Worm (Caenorhabditis elegans) whole organism, L4/young adult: Measurements from ENCODE around the gene luc-7L3.

Source experiments
- W03F9.2 ChIP-seq: fragments of 150-350 bp; optimal IDR thresholded peaks from 2 replicates; lab custom pipeline; 2014; ENCODE audit warnings: missing biosample characterization, missing genetic modification characterization
- dao-5 ChIP-seq: sonication (generic microtip); optimal IDR thresholded peaks from 2 replicates; lab custom pipeline; 2016; ENCODE audit warnings: missing genotype, missing genetic modification characterization, moderate library complexity, missing compliant biosample characterization
- him-1 ChIP-seq: sonication (generic microtip); optimal IDR thresholded peaks from 2 replicates; lab custom pipeline; 2016; ENCODE audit warnings: missing genotype, missing genetic modification reagents, missing genetic modification characterization, missing compliant biosample characterization

The luc-7L3 gene

ce11 chrII:97992-98763 lies at the start of gene luc-7L3, which contains the start of gene sftb-6:
Gene luc-7L3, minus strand, starts transcription at chrII:98027.
Gene sftb-6, plus strand, starts transcription at chrII:98404.
- TF ChIP-seq dao-5 (tag; lab: Kevin White, UChicago) (no peak), W03F9.2 (peak; percentile 71), him-1 (tag; lab: Kevin White, UChicago) (no peak)

DNA sequence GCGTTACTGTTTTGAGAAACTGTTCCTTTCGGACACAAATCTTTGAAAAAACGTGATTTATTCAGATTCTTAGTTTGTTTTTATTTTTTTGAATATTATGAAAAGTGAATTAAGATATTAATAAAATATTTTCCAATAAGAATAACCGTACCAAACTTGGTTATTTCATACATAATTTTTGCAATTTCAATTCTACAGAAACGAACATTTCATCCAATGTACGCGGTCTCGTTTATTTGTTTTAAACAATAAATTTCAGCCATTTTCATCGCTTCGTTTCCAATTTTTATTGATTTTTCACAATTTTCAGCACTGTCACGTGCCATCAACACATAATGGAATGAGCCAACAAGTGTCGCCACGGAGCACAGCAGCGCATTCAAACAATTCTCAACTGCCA lies 49.1 kb upstream of the luc-7L3 start, which contains the start of gene T25D3.4:
Gene T25D3.4 (plus strand): TSS at position 301 of the 400 bp plus-strand sequence.
- TF ChIP-seq dao-5 (tag; lab: Kevin White, UChicago) (no peak), him-1 (tag; lab: Kevin White, UChicago) (no peak), W03F9.2 (no peak)

DNA sequence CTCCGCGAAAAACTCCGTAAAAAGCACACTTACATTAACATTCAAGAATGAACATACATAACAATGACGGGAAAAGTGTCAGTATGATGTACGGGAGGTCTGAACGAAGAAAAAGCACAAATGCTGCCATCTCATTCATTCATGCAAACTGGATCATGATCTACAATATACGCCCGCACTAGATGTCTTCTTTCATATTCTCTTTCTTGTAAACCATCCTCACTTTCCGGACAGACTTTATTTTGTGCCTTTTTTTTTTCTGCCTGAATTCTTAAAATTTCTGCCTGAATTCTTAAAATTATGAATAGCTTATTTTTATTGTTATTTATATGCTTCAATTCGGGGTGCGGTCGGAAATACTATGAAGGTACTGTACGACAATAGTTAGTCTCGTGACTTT lies 37.3 kb upstream of the luc-7L3 start, which contains the start of gene K10B4.1:
Gene K10B4.1 (plus strand): TSS at position 301 of the 400 bp plus-strand sequence.
- TF ChIP-seq W03F9.2 (no peak), him-1 (tag; lab: Kevin White, UChicago) (no peak)

ce11 chrII:133548-134275 lies 35.9 kb upstream of the luc-7L3 start, which contains the start of gene cwn-1:
Gene cwn-1, minus strand, starts transcription at chrII:133598.
- TF ChIP-seq W03F9.2 (no peak), him-1 (tag; lab: Kevin White, UChicago) (no peak)

ce11 chrII:129770-130169 lies 31.9 kb upstream of the luc-7L3 start:
- no peak for TF ChIP-seq him-1 (tag; lab: Kevin White, UChicago)
- no peak for TF ChIP-seq W03F9.2
- TF ChIP-seq dao-5 (tag; lab: Kevin White, UChicago): no peak

ce11 chrII:128929-129328 lies 31.1 kb upstream of the luc-7L3 start, which contains the start of gene srd-3:
Gene srd-3, minus strand, starts transcription at chrII:129029.
- no peak for TF ChIP-seq W03F9.2
- TF ChIP-seq him-1 (tag; lab: Kevin White, UChicago): no peak
- TF ChIP-seq dao-5 (tag; lab: Kevin White, UChicago): no peak

- TF ChIP-seq W03F9.2 (no peak), dao-5 (tag; lab: Kevin White, UChicago) (no peak), him-1 (tag; lab: Kevin White, UChicago) (no peak)
Measured at ce11 chrII:124904-125303, 27.1 kb upstream of the luc-7L3 start, which contains the start of gene nmur-2. Gene nmur-2, minus strand, starts transcription at chrII:125004.

- TF ChIP-seq dao-5 (tag; lab: Kevin White, UChicago) (no peak), him-1 (tag; lab: Kevin White, UChicago) (no peak), W03F9.2 (no peak)
Measured at ce11 chrII:122494-122893, 24.7 kb upstream of the luc-7L3 start.

DNA sequence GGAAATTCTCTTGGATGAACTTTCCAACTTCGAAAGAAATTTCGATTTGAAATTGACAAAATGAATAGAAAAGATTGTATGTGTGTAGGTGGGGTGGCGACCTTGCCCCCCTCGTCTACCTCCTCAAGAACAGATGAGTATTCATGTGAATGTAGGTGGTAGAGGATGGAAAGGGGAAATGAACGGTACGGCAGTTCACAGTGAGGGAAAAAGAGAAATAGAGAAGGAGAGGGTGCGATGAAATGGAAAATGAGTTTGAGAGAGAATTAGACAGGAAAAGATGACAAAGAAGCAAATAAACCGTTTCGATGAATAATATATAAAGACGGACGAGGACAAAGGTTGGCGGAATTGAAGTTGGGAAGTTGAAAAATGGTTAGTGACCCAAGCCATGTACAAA lies 24.2 kb upstream of the luc-7L3 start:
- TF ChIP-seq him-1 (tag; lab: Kevin White, UChicago) (no peak), W03F9.2 (no peak), dao-5 (tag; lab: Kevin White, UChicago) (no peak)

ce11 chrII:121121-121520 lies 23.3 kb upstream of the luc-7L3 start, which contains the start of gene K10B4.3:
Gene K10B4.3, minus strand, starts transcription at chrII:121221.
- TF ChIP-seq dao-5 (tag; lab: Kevin White, UChicago) (no peak), him-1 (tag; lab: Kevin White, UChicago) (no peak), W03F9.2 (no peak)

- no peak for TF ChIP-seq W03F9.2
- no peak for TF ChIP-seq him-1 (tag; lab: Kevin White, UChicago)
- no peak for TF ChIP-seq dao-5 (tag; lab: Kevin White, UChicago)
Measured at ce11 chrII:116916-117315, 19.1 kb upstream of the luc-7L3 start, which contains the start of gene srt-54. Gene srt-54, plus strand, starts transcription at chrII:117216.

DNA sequence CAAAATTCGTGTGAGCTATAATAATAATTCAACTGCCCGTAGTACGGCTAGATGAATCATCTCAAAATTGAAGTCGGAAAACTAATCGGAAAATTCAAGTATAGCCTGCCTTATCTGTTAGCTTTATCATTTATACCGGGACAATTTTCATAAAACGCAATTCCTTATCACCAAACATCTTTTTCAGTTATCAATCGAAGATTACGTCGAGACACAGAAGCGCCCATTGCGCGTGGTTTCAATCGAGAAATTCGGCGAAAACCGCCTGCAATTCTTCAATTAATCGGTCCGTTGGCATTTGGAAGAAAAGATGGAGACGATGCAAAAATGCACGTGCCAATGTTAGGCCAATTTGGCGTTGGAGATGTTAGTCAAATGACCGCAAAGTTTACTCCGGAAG lies 14.4 kb upstream of the luc-7L3 start:
- no peak for TF ChIP-seq dao-5 (tag; lab: Kevin White, UChicago)

DNA sequence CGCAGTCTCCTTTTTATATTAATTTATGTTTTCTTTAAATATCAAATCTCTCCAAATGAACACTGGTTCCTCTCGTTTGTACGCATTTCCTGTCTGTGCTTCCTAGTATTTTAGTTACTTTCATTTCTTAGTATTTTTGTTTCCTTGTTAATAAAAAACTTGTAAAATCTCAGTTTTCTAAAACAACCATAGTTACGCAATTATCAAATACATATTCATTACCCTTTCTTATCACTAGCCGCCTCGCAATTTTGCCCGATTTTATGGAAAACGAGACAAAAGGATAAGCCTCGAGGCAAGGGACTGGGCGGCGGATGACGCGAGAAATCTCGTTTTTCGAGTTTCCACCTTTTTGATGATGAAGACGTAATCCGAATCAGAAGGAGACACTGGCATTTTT lies 13.4 kb upstream of the luc-7L3 start, which contains the start of gene C50D2.1:
Gene C50D2.1 (plus strand): TSS at position 301 of the 400 bp plus-strand sequence.
- TF ChIP-seq dao-5 (tag; lab: Kevin White, UChicago) (no peak), W03F9.2 (no peak), him-1 (tag; lab: Kevin White, UChicago) (no peak)

DNA sequence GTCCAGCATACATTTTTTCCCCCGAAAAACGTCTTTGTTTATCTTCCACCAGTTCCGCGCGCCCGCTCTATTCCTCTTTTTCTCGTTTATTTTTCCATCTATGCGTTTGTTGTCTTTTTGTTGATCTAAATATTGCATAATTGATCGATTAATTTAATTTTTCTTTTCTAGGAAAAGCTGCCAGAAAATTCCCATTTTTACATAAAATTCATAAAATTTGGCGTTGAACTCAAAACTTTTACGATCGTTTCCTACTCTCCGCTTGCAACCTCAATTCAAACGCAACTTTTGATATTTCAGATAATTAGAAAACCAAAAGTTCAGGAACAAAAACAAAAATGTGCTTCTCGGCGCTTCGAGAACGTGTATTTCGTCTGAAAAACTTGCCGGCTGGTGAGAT lies 11.0 kb upstream of the luc-7L3 start, which contains the start of gene C50D2.2:
Gene C50D2.2 (plus strand): TSS at position 301 of the 400 bp plus-strand sequence.
- TF ChIP-seq dao-5 (tag; lab: Kevin White, UChicago) (no peak), W03F9.2 (no peak), him-1 (tag; lab: Kevin White, UChicago) (no peak)
